Worm (Caenorhabditis elegans) whole organism, L4 larva: Measurements from ENCODE around the gene upp-1.

Experiments used
- F26F4.8 ChIP-seq: fragments of 200-800 bp; sonication (Bioruptor generic); conservative IDR thresholded peaks from 2 replicates; pipeline ENCODE4 v1.3.6; 2022; ENCODE audit warnings: missing genetic modification characterization, missing compliant biosample characterization
- F37D6.2 ChIP-seq: sonication (generic microtip); optimal IDR thresholded peaks from 2 replicates; lab custom pipeline; 2016; ENCODE audit warnings: mild to moderate bottlenecking, missing genetic modification characterization, missing compliant biosample characterization
- T20F7.1 ChIP-seq: fragments of 200-800 bp; sonication (Bioruptor generic); optimal IDR thresholded peaks from 2 replicates; lab custom pipeline; 2018; ENCODE audit warnings: mild to moderate bottlenecking, missing genetic modification characterization, missing compliant biosample characterization
- ZK337.2 ChIP-seq: fragments of 200-800 bp; sonication (Bioruptor generic); IDR thresholded peaks from 2 replicates; pipeline ENCODE4 v1.3.6; 2022; ENCODE audit warnings: missing genetic modification reagents, missing genetic modification characterization, missing compliant biosample characterization
- aha-1 ChIP-seq: fragments of 150-350 bp; peaks from one replicate; lab custom pipeline; 2014; ENCODE audit warnings: missing biosample characterization, missing genetic modification characterization
- aly-2 ChIP-seq: sonication (generic microtip); optimal IDR thresholded peaks from 2 replicates; lab custom pipeline; 2018; ENCODE audit warnings: missing biosample characterization, missing genetic modification characterization
- ama-1 ChIP-seq: fragments of 150-350 bp; optimal IDR thresholded peaks from 2 replicates; lab custom pipeline; 2014; ENCODE audit warnings: inconsistent platforms, mixed read lengths
- ceh-28 ChIP-seq: fragments of 150-350 bp; optimal IDR thresholded peaks from 2 replicates; lab custom pipeline; 2014; ENCODE audit warnings: missing biosample characterization, missing genetic modification reagents, missing genetic modification characterization
- ceh-32 ChIP-seq: sonication (generic microtip); optimal IDR thresholded peaks from 2 replicates; lab custom pipeline; 2016; ENCODE audit warnings: mild to moderate bottlenecking, missing genetic modification characterization, missing compliant biosample characterization; ENCODE audit not compliant: poor library complexity
- daf-8 ChIP-seq: fragments of 200-800 bp; sonication (Bioruptor generic); IDR thresholded peaks from 2 replicates; pipeline ENCODE4 v1.3.6; 2022; ENCODE audit warnings: missing genetic modification characterization, missing compliant biosample characterization
- egl-43 ChIP-seq: fragments of 200-800 bp; sonication (Bioruptor generic); IDR thresholded peaks from 2 replicates; pipeline ENCODE4 v1.3.6; 2022; ENCODE audit warnings: missing genetic modification reagents, missing genetic modification characterization, missing compliant biosample characterization
- hlh-30 ChIP-seq: sonication (generic microtip); optimal IDR thresholded peaks from 2 replicates; lab custom pipeline; 2017; ENCODE audit warnings: antibody characterized with exemption, mild to moderate bottlenecking, missing genetic modification characterization, missing compliant biosample characterization; ENCODE audit not compliant: insufficient read depth
- lim-7 ChIP-seq: fragments of 200-800 bp; sonication (Bioruptor generic); IDR thresholded peaks from 2 replicates; pipeline ENCODE4 v1.3.6; 2022; ENCODE audit warnings: missing genetic modification characterization, missing compliant biosample characterization
- lin-15B ChIP-seq: fragments of 150-350 bp; sonication (generic microtip); optimal IDR thresholded peaks from 3 replicates; lab custom pipeline; 2014; ENCODE audit warnings: missing biosample characterization, missing genetic modification characterization
- lin-29 ChIP-seq: fragments of 200-800 bp; sonication (Bioruptor generic); IDR thresholded peaks from 2 replicates; pipeline ENCODE4 v1.3.6; 2022; ENCODE audit warnings: missing genetic modification reagents, missing genetic modification characterization, missing compliant biosample characterization
- nhr-10 ChIP-seq: fragments of 150-350 bp; optimal IDR thresholded peaks from 2 replicates; lab custom pipeline; 2014; ENCODE audit warnings: missing biosample characterization, missing genetic modification characterization
- nhr-25 ChIP-seq: sonication (generic microtip); optimal IDR thresholded peaks from 2 replicates; lab custom pipeline; 2017; ENCODE audit warnings: missing genetic modification characterization, mild to moderate bottlenecking, missing compliant biosample characterization, antibody characterized with exemption, moderate library complexity, borderline replicate concordance; ENCODE audit not compliant: insufficient read depth
- nhr-28 ChIP-seq: fragments of 150-350 bp; optimal IDR thresholded peaks from 2 replicates; lab custom pipeline; 2014; ENCODE audit warnings: missing biosample characterization, missing genetic modification characterization
- nhr-41 ChIP-seq: fragments of 200-800 bp; sonication (Bioruptor generic); IDR thresholded peaks from 2 replicates; pipeline ENCODE4 v1.3.6; 2022; ENCODE audit warnings: missing genetic modification reagents, missing genetic modification characterization, missing compliant biosample characterization
- nhr-48 ChIP-seq: sonication (generic microtip); optimal IDR thresholded peaks from 2 replicates; lab custom pipeline; 2016; ENCODE audit warnings: mild to moderate bottlenecking, missing genetic modification characterization, missing compliant biosample characterization
- nhr-6 ChIP-seq: fragments of 150-350 bp; optimal IDR thresholded peaks from 2 replicates; lab custom pipeline; 2014; ENCODE audit warnings: missing biosample characterization, missing genetic modification characterization
- nhr-76 ChIP-seq: fragments of 150-350 bp; optimal IDR thresholded peaks from 2 replicates; lab custom pipeline; 2014; ENCODE audit warnings: missing biosample characterization, missing genetic modification characterization
- nhr-77 ChIP-seq: fragments of 150-350 bp; optimal IDR thresholded peaks from 2 replicates; lab custom pipeline; 2014; ENCODE audit warnings: missing biosample characterization, missing genetic modification characterization
- set-16 ChIP-seq: fragments of 200-800 bp; sonication (Bioruptor generic); IDR thresholded peaks from 2 replicates; pipeline ENCODE4 v1.3.6; 2022; ENCODE audit warnings: missing genetic modification reagents, missing genetic modification characterization, missing compliant biosample characterization
- skn-1 ChIP-seq: fragments of 150-350 bp; optimal IDR thresholded peaks from 2 replicates; lab custom pipeline; 2014; ENCODE audit warnings: missing biosample characterization, missing genetic modification characterization
- spr-3 ChIP-seq: fragments of 200-800 bp; sonication (Bioruptor generic); optimal IDR thresholded peaks from 2 replicates; lab custom pipeline; 2018; ENCODE audit warnings: mild to moderate bottlenecking, missing genetic modification characterization, missing compliant biosample characterization
- unc-62 ChIP-seq, 3 experiments: fragments of 150-350 bp in 1 of 3; sonication (generic microtip); optimal IDR thresholded peaks in 2 of 3; peaks in 1 of 3; 1 replicate in 1 of 3; 2 replicates in 2 of 3; lab custom pipeline; 2014 to 2017; ENCODE audit warnings: missing biosample characterization in 3 of 3, missing genetic modification characterization in 3 of 3, missing genetic modification reagents in 3 of 3, missing genotype in 1 of 3
- zip-2 ChIP-seq: fragments of 150-350 bp; optimal IDR thresholded peaks from 2 replicates; lab custom pipeline; 2014; ENCODE audit warnings: missing biosample characterization, missing genetic modification characterization
- ztf-11 ChIP-seq: fragments of 150-350 bp; optimal IDR thresholded peaks from 2 replicates; lab custom pipeline; 2014; ENCODE audit warnings: missing biosample characterization, missing genetic modification characterization
- ztf-7 ChIP-seq: fragments of 150-350 bp; optimal IDR thresholded peaks from 2 replicates; lab custom pipeline; 2014; ENCODE audit warnings: missing biosample characterization, missing genetic modification characterization

The upp-1 gene

DNA sequence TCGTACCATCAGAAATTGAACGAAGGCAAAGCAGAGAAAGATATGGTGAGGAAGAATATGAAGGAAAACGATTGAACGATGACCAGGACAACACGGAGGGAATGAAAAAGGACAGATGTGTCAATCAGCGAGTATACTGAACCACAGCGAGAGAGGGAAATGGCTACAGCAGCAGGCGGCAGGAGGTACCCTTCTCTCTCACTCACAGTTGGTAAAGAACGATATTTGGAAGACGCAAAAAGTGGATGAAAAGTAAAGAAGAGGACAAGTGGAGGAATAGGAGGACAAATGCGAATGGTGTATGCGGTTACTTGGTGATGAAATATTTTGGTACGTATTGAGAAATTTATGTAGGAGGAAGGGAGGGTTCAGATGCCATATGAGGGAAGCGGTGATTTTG, 13.6 kb upstream of the upp-1 start, which contains the start of gene ZK783.7:
Gene ZK783.7 (plus strand): TSS at position 246 of the 400 bp plus-strand sequence.
- TF ChIP-seq unc-62 (GFP tag; optimal IDR thresholded peaks at IDR 0.05 in 1 of 2; lab: Kevin White, UChicago), result peak in 1 of 2 experiments; percentile 93
- TF ChIP-seq unc-62 (tag; optimal IDR thresholded peaks at IDR 0.05; lab: Kevin White, UChicago), result no peak
- no peak for TF ChIP-seq ceh-28 (tag; lab: Kevin White, UChicago)
- no peak for TF ChIP-seq nhr-10 (tag; lab: Kevin White, UChicago)
- TF ChIP-seq ztf-7 (tag; lab: Kevin White, UChicago), result no peak

DNA sequence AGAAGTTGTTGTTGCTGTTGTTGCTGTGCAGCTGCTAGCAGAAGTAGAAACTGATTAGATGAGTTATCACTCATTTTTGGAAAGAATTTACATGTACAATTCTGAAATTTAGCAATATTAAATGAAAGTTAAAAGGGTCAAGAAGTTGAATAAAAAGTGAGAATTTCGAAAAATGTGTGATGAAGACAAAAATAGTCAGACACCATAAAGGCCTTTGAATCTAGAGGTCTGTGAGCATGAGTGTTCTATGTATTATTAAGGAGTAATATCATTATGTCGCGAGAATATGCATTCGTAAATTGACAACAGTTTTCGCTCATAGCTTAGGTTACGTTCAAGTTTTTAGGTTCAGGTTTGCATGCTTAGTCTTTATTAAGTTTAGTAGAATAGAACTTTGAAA, 13.0 kb upstream of the upp-1 start, which contains the start of gene baz-2:
Gene baz-2 (minus strand): TSS at position 101 of the 400 bp plus-strand sequence.
- TF ChIP-seq nhr-41 (no peak), aly-2 (no peak), skn-1 (no peak), nhr-76 (tag; lab: Kevin White, UChicago) (no peak), nhr-25 (no peak), nhr-10 (tag; lab: Kevin White, UChicago) (no peak), spr-3 (GFP tag; lab: Kevin White, UChicago) (no peak), ZK337.2 (GFP tag; lab: Robert Waterston, UW) (no peak), lin-29 (GFP tag; lab: Robert Waterston, UW) (no peak)

DNA sequence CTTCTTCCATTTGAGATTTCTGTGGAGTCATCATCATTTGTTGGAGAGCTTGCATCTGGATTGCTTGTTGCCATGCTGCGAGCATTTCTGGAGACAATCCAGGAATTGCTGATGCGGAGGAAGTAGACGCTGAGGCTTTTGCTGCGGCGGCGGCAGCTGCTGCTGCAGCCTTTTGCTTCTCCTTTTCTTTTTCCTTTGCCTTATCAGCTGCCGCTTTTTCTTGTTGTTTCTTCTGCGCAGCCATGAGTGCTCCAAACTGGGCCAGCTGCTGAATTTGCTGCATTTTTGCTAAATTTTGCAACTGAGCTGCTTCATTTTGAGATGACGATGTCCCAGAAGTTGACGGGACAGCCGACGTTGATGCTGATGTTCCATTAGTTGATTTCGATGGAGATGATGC, 12.6 kb upstream of the upp-1 start:
- TF ChIP-seq ceh-32, result no peak
- TF ChIP-seq F37D6.2 (tag; lab: Kevin White, UChicago), result no peak
- TF ChIP-seq nhr-48 (tag; lab: Kevin White, UChicago), result no peak
- TF ChIP-seq aha-1 (tag; lab: Kevin White, UChicago), result peak; percentile 90
- TF ChIP-seq zip-2 (tag; lab: Kevin White, UChicago), result no peak
- TF ChIP-seq egl-43 (GFP tag; lab: Robert Waterston, UW), result peak; percentile 54; the same call in 1 of the 2 replicates
- TF ChIP-seq set-16 (GFP tag; lab: Robert Waterston, UW), result peak; percentile 55; the same call in 1 of the 2 replicates
- TF ChIP-seq T20F7.1, result no peak
- TF ChIP-seq lin-29 (GFP tag; lab: Robert Waterston, UW), result no peak
- no peak for TF ChIP-seq ztf-11 (tag; lab: Kevin White, UChicago)
- TF ChIP-seq, all 104 proteins: peak for 3

DNA sequence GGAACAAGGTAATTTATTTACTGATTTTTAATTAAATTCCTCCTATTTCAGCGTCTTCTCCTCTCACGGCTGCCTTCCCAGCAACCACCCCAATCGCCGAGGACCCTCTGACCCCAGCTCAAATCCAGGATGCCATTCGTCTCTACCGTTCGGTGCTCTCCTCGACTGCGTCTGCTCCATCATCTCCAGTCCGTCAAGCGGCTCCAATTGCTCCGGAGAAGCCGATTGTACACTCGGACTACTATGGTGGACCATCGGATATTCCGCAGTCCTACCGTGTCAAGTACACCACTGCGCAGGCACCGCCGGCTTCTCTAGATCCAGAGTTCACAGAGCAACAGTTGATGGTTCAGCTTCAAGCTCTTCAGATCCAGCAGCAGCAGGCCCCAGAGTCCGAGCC, 5.9 kb upstream of the upp-1 start:
- TF ChIP-seq set-16 (GFP tag; lab: Robert Waterston, UW), result peak; percentile 83
- no peak for TF ChIP-seq nhr-77
- no peak for TF ChIP-seq nhr-6
- no peak for TF ChIP-seq zip-2 (tag; lab: Kevin White, UChicago)
- 0 out of 2 replicates have a peak, but pooled peaks have one; percentile 40 for TF ChIP-seq egl-43 (GFP tag; lab: Robert Waterston, UW)
- TF ChIP-seq unc-62 (GFP tag; optimal IDR thresholded peaks at IDR 0.05 in 1 of 2; lab: Kevin White, UChicago), result peak in 1 of 2 experiments; percentile 31
- no peak for TF ChIP-seq unc-62 (tag; optimal IDR thresholded peaks at IDR 0.05; lab: Kevin White, UChicago)

DNA sequence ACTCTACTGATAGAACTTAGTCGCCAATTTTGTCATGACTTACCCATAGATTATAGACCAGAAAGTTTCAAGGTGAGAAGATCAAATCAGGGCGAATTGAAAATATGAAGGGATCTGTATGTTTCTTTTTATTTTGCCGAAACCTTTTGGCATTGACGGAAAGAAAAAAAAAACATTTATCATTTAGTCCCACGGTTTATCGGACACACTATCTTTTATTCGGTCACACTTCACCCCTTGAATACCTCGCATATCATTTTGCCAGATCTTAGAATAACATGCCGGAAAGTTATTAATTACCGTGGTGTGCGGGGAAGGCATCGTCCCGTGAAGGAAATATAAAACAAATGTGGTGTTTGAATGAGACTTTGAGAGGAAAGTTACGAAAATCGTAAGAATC, 2.2 kb upstream of the upp-1 start:
- TF ChIP-seq unc-62 (GFP tag; optimal IDR thresholded peaks at IDR 0.05 in 1 of 2; lab: Kevin White, UChicago), result peak in 1 of 2 experiments; percentile 96
- no peak for TF ChIP-seq unc-62 (tag; optimal IDR thresholded peaks at IDR 0.05; lab: Kevin White, UChicago)
- TF ChIP-seq nhr-6, result no peak
- no peak for TF ChIP-seq egl-43 (GFP tag; lab: Robert Waterston, UW)
- TF ChIP-seq F26F4.8, result no peak
- TF ChIP-seq hlh-30 (tag; lab: Kevin White, UChicago), result peak; percentile 9
- no peak for TF ChIP-seq lim-7 (GFP tag; lab: Robert Waterston, UW)
- no peak for TF ChIP-seq zip-2 (tag; lab: Kevin White, UChicago)
- TF ChIP-seq nhr-28, result peak; percentile 10
- no peak for TF ChIP-seq daf-8 (GFP tag; lab: Robert Waterston, UW)
- TF ChIP-seq lin-15B (tag; lab: Kevin White, UChicago), result no peak
- no peak for TF ChIP-seq ama-1 (lab: Kevin White, UChicago)
